Worm (Caenorhabditis elegans): ENCODE data around the gene F10E7.9.
A peak's percentile ranks its signal among the peaks of the same experiment; 100 is the strongest.

F10E7.9 gene

DNA sequence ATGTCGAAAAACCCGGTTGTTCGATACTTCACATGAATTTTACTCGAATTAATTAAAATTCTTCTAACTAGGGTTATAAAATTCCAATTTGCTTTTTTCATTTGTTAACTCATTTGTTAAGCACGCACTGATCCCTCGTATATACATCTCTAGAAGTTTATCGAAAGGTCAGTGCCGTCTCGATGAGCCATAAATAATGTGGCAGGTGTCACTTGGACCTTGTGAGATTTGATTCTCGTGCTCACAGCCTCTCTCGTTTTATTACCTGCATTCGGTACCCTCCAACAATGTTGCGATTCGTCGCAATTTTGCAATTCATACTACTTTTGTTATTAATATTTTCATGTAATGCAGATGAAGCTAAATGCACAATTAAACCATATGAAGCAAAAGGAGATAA lies 6.5 kb upstream of the F10E7.9 start, which contains the start of gene spon-1:
TSS of gene spon-1 (plus strand) at position 208 of the 400 bp plus-strand sequence.
- no peak for TF ChIP-seq lin-11 (tag; optimal IDR thresholded peaks at IDR 0.05)
- TF ChIP-seq mab-5 (tag; optimal IDR thresholded peaks at IDR 0.05): no peak
- TF ChIP-seq lin-39 (tag; optimal IDR thresholded peaks at IDR 0.05): no peak
- no peak for TF ChIP-seq unc-62 (GFP tag; optimal IDR thresholded peaks at IDR 0.05)
- no peak for TF ChIP-seq peb-1 (tag; optimal IDR thresholded peaks at IDR 0.05)
- no peak for TF ChIP-seq nhr-11 (tag; optimal IDR thresholded peaks at IDR 0.05)
- no peak for TF ChIP-seq ztf-1 (GFP tag; conservative IDR thresholded peaks at IDR 0.05)
- no peak for TF ChIP-seq ceh-16 (tag; optimal IDR thresholded peaks at IDR 0.05)
- TF ChIP-seq R02D3.7 (tag; optimal IDR thresholded peaks at IDR 0.05): no peak
- no peak for TF ChIP-seq skn-1 (tag; optimal IDR thresholded peaks at IDR 0.05)
- TF ChIP-seq F13H6.1 (tag; optimal IDR thresholded peaks at IDR 0.05): no peak
- TF ChIP-seq alr-1 (tag; optimal IDR thresholded peaks at IDR 0.05): no peak
- no peak for TF ChIP-seq ztf-4 (tag; optimal IDR thresholded peaks at IDR 0.05)
- TF ChIP-seq nhr-6 (tag; optimal IDR thresholded peaks at IDR 0.05): no peak
- no peak for TF ChIP-seq C34F6.9 (tag; optimal IDR thresholded peaks at IDR 0.05)
- TF ChIP-seq unc-39 (tag; optimal IDR thresholded peaks at IDR 0.05): no peak

DNA sequence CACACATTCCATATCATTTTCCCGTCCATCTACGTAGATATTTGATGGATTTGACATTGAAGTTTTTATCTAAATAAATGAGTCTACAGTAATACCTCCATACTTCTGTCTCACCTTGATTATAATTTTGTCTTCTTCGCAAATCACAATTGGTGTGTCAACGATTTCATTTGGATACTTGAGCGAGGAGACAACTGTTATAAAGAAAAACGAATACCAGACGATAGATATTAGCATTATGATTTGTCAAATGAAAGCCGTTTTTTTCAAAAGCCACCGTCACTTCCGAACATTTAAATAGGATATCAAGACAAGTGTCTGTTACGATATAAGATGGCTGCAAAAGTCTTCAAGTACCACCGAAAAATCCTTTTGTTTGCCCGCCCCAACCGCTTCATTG lies 5.8 kb upstream of the F10E7.9 start, which contains the start of gene cutl-5:
TSS of gene cutl-5 (minus strand) at position 269 of the 400 bp plus-strand sequence.
- TF ChIP-seq zag-1 (tag; optimal IDR thresholded peaks at IDR 0.05) (no peak), ztf-11 (tag; optimal IDR thresholded peaks at IDR 0.05) (no peak), sem-4 (tag; optimal IDR thresholded peaks at IDR 0.05) (no peak), nhr-237 (tag; optimal IDR thresholded peaks at IDR 0.05) (no peak), unc-39 (tag; optimal IDR thresholded peaks at IDR 0.05) (no peak), peb-1 (tag; optimal IDR thresholded peaks at IDR 0.05) (no peak), lin-13 (GFP tag; optimal IDR thresholded peaks at IDR 0.05) (no peak), sma-3 (GFP tag; optimal IDR thresholded peaks at IDR 0.05) (no peak), snpc-4 (tag; optimal IDR thresholded peaks at IDR 0.05) (no peak)

DNA sequence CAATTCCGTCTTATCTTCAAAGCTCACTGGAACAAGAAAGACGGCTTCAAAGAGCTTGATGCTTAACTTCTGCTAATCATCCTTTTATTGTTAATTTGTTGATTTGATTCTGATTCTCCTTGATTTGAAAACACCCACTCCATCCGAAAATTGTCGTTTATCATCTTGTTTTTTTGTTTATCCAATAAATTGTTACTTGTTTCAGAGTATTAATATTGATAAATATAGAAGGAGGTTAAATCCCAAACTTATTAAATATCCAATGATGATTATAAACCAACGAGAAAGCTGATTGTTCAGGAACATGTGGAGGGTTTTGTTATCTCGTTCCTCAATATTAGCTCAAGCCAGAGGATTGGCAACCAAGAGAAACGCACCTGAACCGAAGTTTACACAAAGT lies 2.9 kb upstream of the F10E7.9 start, which contains the start of gene F10E7.6:
TSS of gene F10E7.6 (plus strand) at position 301 of the 400 bp plus-strand sequence.
- TF ChIP-seq nhr-77 (tag; optimal IDR thresholded peaks at IDR 0.05) (no peak), sma-9 (GFP tag; optimal IDR thresholded peaks at IDR 0.05) (no peak), sma-9 (tag; optimal IDR thresholded peaks at IDR 0.05) (no peak), alr-1 (tag; optimal IDR thresholded peaks at IDR 0.05) (no peak), elt-1 (tag; optimal IDR thresholded peaks at IDR 0.05) (no peak), zag-1 (tag; optimal IDR thresholded peaks at IDR 0.05) (no peak), nhr-23 (tag; optimal IDR thresholded peaks at IDR 0.05) (no peak), ztf-1 (GFP tag; conservative IDR thresholded peaks at IDR 0.05) (no peak), mbf-1 (tag; optimal IDR thresholded peaks at IDR 0.05) (no peak), snpc-4 (tag; optimal IDR thresholded peaks at IDR 0.05) (no peak), nhr-21 (tag; optimal IDR thresholded peaks at IDR 0.05) (no peak), lsy-2 (tag; optimal IDR thresholded peaks at IDR 0.05) (no peak), Y55F3AM.14 (GFP tag; optimal IDR thresholded peaks at IDR 0.05) (no peak), nhr-11 (tag; optimal IDR thresholded peaks at IDR 0.05) (no peak), nhr-25 (tag; optimal IDR thresholded peaks at IDR 0.05) (no peak), unc-55 (GFP tag; optimal IDR thresholded peaks at IDR 0.05) (no peak), nhr-12 (tag; optimal IDR thresholded peaks at IDR 0.05) (no peak), lin-13 (GFP tag; optimal IDR thresholded peaks at IDR 0.05) (no peak), lin-11 (tag; optimal IDR thresholded peaks at IDR 0.05) (no peak)

DNA sequence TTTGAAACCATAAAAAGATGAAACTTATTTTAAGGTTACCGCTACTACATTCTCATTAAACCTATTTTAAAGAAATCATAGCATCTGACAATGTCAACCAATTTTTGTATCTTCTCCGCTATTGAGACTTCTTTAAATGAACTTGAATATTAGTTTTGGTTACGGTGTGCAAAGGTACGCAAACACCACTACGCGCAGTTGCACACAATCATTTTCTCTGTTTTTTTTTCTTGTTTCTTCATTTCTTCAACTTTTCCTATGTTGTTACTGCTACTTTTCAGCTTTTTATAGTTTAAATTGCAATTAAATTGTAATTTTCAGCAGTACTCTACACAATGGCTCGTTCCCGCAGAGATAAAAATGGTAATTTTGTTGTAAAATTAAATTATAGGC lies 1.8 kb upstream of the F10E7.9 start, which contains the start of gene F10E7.5:
TSS of gene F10E7.5 (plus strand) at position 322 of the 393 bp plus-strand sequence.
- TF ChIP-seq F13H6.1 (tag; optimal IDR thresholded peaks at IDR 0.05): no peak
- no peak for TF ChIP-seq unc-62 (GFP tag; optimal IDR thresholded peaks at IDR 0.05)
- peak; percentile 36 for TF ChIP-seq snpc-4 (tag; optimal IDR thresholded peaks at IDR 0.05)
- no peak for TF ChIP-seq ZK546.5 (tag; optimal IDR thresholded peaks at IDR 0.05)
- peak; percentile 94 to 99 for TF ChIP-seq lsy-2 (tag; optimal IDR thresholded peaks at IDR 0.05)
- no peak for TF ChIP-seq fos-1 (tag; optimal IDR thresholded peaks at IDR 0.05)
- TF ChIP-seq sma-9 (GFP tag; optimal IDR thresholded peaks at IDR 0.05): peak; percentile 26
- TF ChIP-seq sma-9 (tag; optimal IDR thresholded peaks at IDR 0.05): no peak
- TF ChIP-seq nhr-129 (tag; optimal IDR thresholded peaks at IDR 0.05): peak; percentile 60
- no peak for TF ChIP-seq ztf-1 (GFP tag; conservative IDR thresholded peaks at IDR 0.05)
- peak; percentile 24 for TF ChIP-seq nhr-6 (tag; optimal IDR thresholded peaks at IDR 0.05)
- TF ChIP-seq Y55F3AM.14 (GFP tag; optimal IDR thresholded peaks at IDR 0.05): no peak
- no peak for TF ChIP-seq nhr-12 (tag; optimal IDR thresholded peaks at IDR 0.05)
- TF ChIP-seq C34F6.9 (tag; optimal IDR thresholded peaks at IDR 0.05): peak; percentile 66
- TF ChIP-seq mdl-1 (tag; optimal IDR thresholded peaks at IDR 0.05): no peak
- peak; percentile 30 for TF ChIP-seq sem-4 (tag; optimal IDR thresholded peaks at IDR 0.05)
- TF ChIP-seq crh-2 (tag; optimal IDR thresholded peaks at IDR 0.05): peak; percentile 62

Measured in whole organism, L2 larva.